Worm (Caenorhabditis elegans) whole organism, L1 larva: ENCODE measurements around the gene rga-1.

Source experiments
- aly-2 ChIP-seq: fragments of 150-350 bp; optimal IDR thresholded peaks from 2 replicates; lab custom pipeline; 2014; ENCODE audit warnings: missing biosample characterization, missing genetic modification characterization
- ceh-82 ChIP-seq, 3 experiments: fragments of 150-350 bp in 1 of 3; sonication (generic microtip) in 2 of 3; optimal IDR thresholded peaks; 2 replicates each; lab custom pipeline; 2014 to 2017; ENCODE audit warnings: missing biosample characterization in 3 of 3, missing genetic modification characterization in 3 of 3
- dpl-1 ChIP-seq, 3 experiments: fragments of 150-350 bp in 2 of 3; sonication (generic microtip) in 1 of 3; optimal IDR thresholded peaks; 2 replicates each; lab custom pipeline; 2014 to 2017; ENCODE audit warnings: missing biosample characterization in 3 of 3, missing genetic modification characterization in 3 of 3, missing genetic modification reagents in 3 of 3
- dsc-1 ChIP-seq: sonication (generic microtip); optimal IDR thresholded peaks from 2 replicates; lab custom pipeline; 2016; ENCODE audit warnings: mild to moderate bottlenecking, missing genetic modification characterization, missing compliant biosample characterization
- efl-1 ChIP-seq, 4 experiments: fragments of 150-350 bp; optimal IDR thresholded peaks in 3 of 4; peaks in 1 of 4; 1 replicate in 1 of 4; 2 replicates in 3 of 4; lab custom pipeline; 2014; ENCODE audit warnings: missing biosample characterization in 2 of 4, missing genetic modification characterization in 2 of 4, missing genetic modification reagents in 2 of 4
- elt-3 ChIP-seq, 6 experiments: fragments of 150-350 bp in 1 of 6; sonication (generic microtip); optimal IDR thresholded peaks; 2 replicates each; lab custom pipeline; 2017 to 2018; ENCODE audit warnings: missing biosample characterization in 6 of 6, missing genetic modification characterization in 6 of 6, inconsistent platforms in 1 of 6
- ets-5 ChIP-seq: fragments of 200-800 bp; sonication (Bioruptor generic); IDR thresholded peaks from 2 replicates; pipeline ENCODE4 v1.3.6; 2022; ENCODE audit warnings: missing genetic modification characterization, missing compliant biosample characterization
- hlh-17 ChIP-seq: fragments of 200-800 bp; sonication (Bioruptor generic); optimal IDR thresholded peaks from 2 replicates; lab custom pipeline; 2018; ENCODE audit warnings: missing genetic modification characterization, mild to moderate bottlenecking, missing compliant biosample characterization, moderate library complexity, borderline replicate concordance
- irx-1 ChIP-seq: sonication (generic microtip); optimal IDR thresholded peaks from 2 replicates; lab custom pipeline; 2016; ENCODE audit warnings: missing genetic modification characterization, missing compliant biosample characterization
- jun-1 ChIP-seq: fragments of 150-350 bp; optimal IDR thresholded peaks from 2 replicates; lab custom pipeline; 2014; ENCODE audit warnings: missing biosample characterization, missing genetic modification reagents, missing genetic modification characterization
- lin-14 ChIP-seq: fragments of 200-800 bp; sonication (Bioruptor generic); optimal IDR thresholded peaks from 2 replicates; lab custom pipeline; 2018; ENCODE audit warnings: mild to moderate bottlenecking, missing genetic modification characterization, moderate library complexity, missing compliant biosample characterization
- lin-39 ChIP-seq: fragments of 150-350 bp; optimal IDR thresholded peaks from 2 replicates; lab custom pipeline; 2014; ENCODE audit warnings: missing biosample characterization, missing genetic modification reagents, missing genetic modification characterization
- lir-3 ChIP-seq: sonication (generic microtip); optimal IDR thresholded peaks from 2 replicates; lab custom pipeline; 2016; ENCODE audit warnings: mild to moderate bottlenecking, missing genetic modification characterization, moderate library complexity, missing compliant biosample characterization; ENCODE audit not compliant: poor library complexity
- lsy-2 ChIP-seq, 2 experiments: fragments of 150-350 bp; optimal IDR thresholded peaks; 2 replicates each; lab custom pipeline; 2014; ENCODE audit warnings: missing biosample characterization in 2 of 2, missing genetic modification characterization in 2 of 2
- mdl-1 ChIP-seq, 2 experiments: fragments of 150-350 bp; optimal IDR thresholded peaks; 2 replicates each; lab custom pipeline; 2014 to 2017; ENCODE audit warnings: missing biosample characterization in 2 of 2, missing genetic modification characterization in 2 of 2, inconsistent platforms in 1 of 2
- mep-1 ChIP-seq: fragments of 150-350 bp; optimal IDR thresholded peaks from 2 replicates; lab custom pipeline; 2014; ENCODE audit warnings: missing biosample characterization, missing genetic modification characterization
- nhr-12 ChIP-seq: sonication (generic microtip); optimal IDR thresholded peaks from 2 replicates; lab custom pipeline; 2017; ENCODE audit warnings: missing biosample characterization, missing genetic modification characterization
- nhr-19 ChIP-seq: fragments of 200-800 bp; sonication (Bioruptor generic); conservative IDR thresholded peaks from 2 replicates; pipeline ENCODE4 v1.3.6; 2022; ENCODE audit warnings: missing genetic modification characterization, missing compliant biosample characterization
- nhr-237 ChIP-seq: fragments of 150-350 bp; optimal IDR thresholded peaks from 2 replicates; lab custom pipeline; 2014; ENCODE audit warnings: missing biosample characterization, missing genetic modification characterization
- nhr-71 ChIP-seq: sonication (generic microtip); optimal IDR thresholded peaks from 2 replicates; lab custom pipeline; 2016; ENCODE audit warnings: mild to moderate bottlenecking, missing genetic modification characterization, moderate library complexity, missing compliant biosample characterization
- nhr-84 ChIP-seq: sonication (generic microtip); optimal IDR thresholded peaks from 2 replicates; lab custom pipeline; 2017; ENCODE audit warnings: missing biosample characterization, missing genetic modification characterization
- pag-3 ChIP-seq: sonication (generic microtip); optimal IDR thresholded peaks from 2 replicates; lab custom pipeline; 2017; ENCODE audit warnings: missing genetic modification characterization, mild to moderate bottlenecking, missing compliant biosample characterization, antibody characterized with exemption, borderline replicate concordance; ENCODE audit not compliant: insufficient read depth
- rnt-1 ChIP-seq: sonication (generic microtip); optimal IDR thresholded peaks from 2 replicates; lab custom pipeline; 2016; ENCODE audit warnings: mild to moderate bottlenecking, missing genetic modification characterization, moderate library complexity, missing compliant biosample characterization
- snu-23 ChIP-seq: sonication (generic microtip); optimal IDR thresholded peaks from 2 replicates; lab custom pipeline; 2016; ENCODE audit warnings: missing genetic modification characterization, missing compliant biosample characterization
- sptf-1 ChIP-seq: fragments of 150-350 bp; optimal IDR thresholded peaks from 2 replicates; lab custom pipeline; 2014; ENCODE audit warnings: missing biosample characterization, missing genetic modification characterization
- sup-37 ChIP-seq: fragments of 200-800 bp; sonication (Bioruptor generic); optimal IDR thresholded peaks from 2 replicates; lab custom pipeline; 2018; ENCODE audit warnings: mild to moderate bottlenecking, missing genetic modification characterization, missing compliant biosample characterization
- swsn-7 ChIP-seq: sonication (generic microtip); optimal IDR thresholded peaks from 2 replicates; lab custom pipeline; 2016; ENCODE audit warnings: missing genetic modification characterization, missing compliant biosample characterization
- tlp-1 ChIP-seq: fragments of 150-350 bp; optimal IDR thresholded peaks from 2 replicates; lab custom pipeline; 2014; ENCODE audit warnings: missing biosample characterization, missing genetic modification characterization
- unc-130 ChIP-seq: fragments of 150-350 bp; optimal IDR thresholded peaks from 2 replicates; lab custom pipeline; 2017; ENCODE audit warnings: missing biosample characterization, missing genetic modification characterization, inconsistent platforms
- unc-98 ChIP-seq: fragments of 200-800 bp; sonication (Bioruptor generic); IDR thresholded peaks from 2 replicates; pipeline ENCODE4 v1.3.6; 2022; ENCODE audit warnings: missing genetic modification characterization, missing compliant biosample characterization
- vab-15 ChIP-seq: sonication (generic microtip); optimal IDR thresholded peaks from 2 replicates; lab custom pipeline; 2017; ENCODE audit warnings: missing genotype, mild to moderate bottlenecking, missing genetic modification characterization, missing compliant biosample characterization
- zip-4 ChIP-seq: fragments of 200-800 bp; sonication (Bioruptor generic); optimal IDR thresholded peaks from 2 replicates; lab custom pipeline; 2018; ENCODE audit warnings: mild to moderate bottlenecking, missing genetic modification characterization, moderate library complexity, missing compliant biosample characterization
- ztf-11 ChIP-seq, 2 experiments: sonication (generic microtip); optimal IDR thresholded peaks; 2 replicates each; lab custom pipeline; 2016 to 2017; ENCODE audit warnings: missing genetic modification characterization in 2 of 2, missing biosample characterization in 1 of 2, missing compliant biosample characterization in 1 of 2
- ztf-4 ChIP-seq: fragments of 150-350 bp; optimal IDR thresholded peaks from 2 replicates; lab custom pipeline; 2014; ENCODE audit warnings: missing biosample characterization, missing genetic modification characterization

Gene rga-1

ce11 chrII:11495307-11495706 is 30.6 kb downstream of the rga-1 start, which contains the start of the genes ooc-3 and B0334.4 (continued):
- peak; percentile 45 for TF ChIP-seq snu-23 (GFP tag; lab: Kevin White, UChicago)
- TF ChIP-seq, all 84 proteins: peak for 16

- TF ChIP-seq jun-1 (no peak), efl-1 (optimal IDR thresholded peaks at IDR 0.05; lab: Kevin White, UChicago) (no peak), efl-1 (GFP tag; optimal IDR thresholded peaks at IDR 0.05 in 1 of 2; lab: Kevin White, UChicago) (peak in 1 of 2 experiments; percentile 93)
- TF ChIP-seq, all 84 proteins: peak for 1
Measured at ce11 chrII:11495806-11496205, 31.1 kb downstream of the rga-1 start.

ce11 chrII:11496767-11497166 is 32.1 kb downstream of the rga-1 start, which contains the start of gene emc-5:
emc-5 (plus strand) TSS chrII:11496780.
- TF ChIP-seq rnt-1 (tag; lab: Kevin White, UChicago) (peak; percentile 75), lin-39 (peak; percentile 73), nhr-19 (GFP tag; lab: Robert Waterston, UW) (peak; percentile 31), lin-14 (GFP tag; lab: Kevin White, UChicago) (peak; percentile 45), lir-3 (tag; lab: Kevin White, UChicago) (peak; percentile 14), lsy-2 (tag; optimal IDR thresholded peaks at IDR 0.05; lab: Kevin White, UChicago) (peak in 1 of 2 experiments; percentile 42), sptf-1 (no peak), zip-4 (GFP tag; lab: Kevin White, UChicago) (no peak), nhr-71 (tag; lab: Kevin White, UChicago) (peak; percentile 47), jun-1 (no peak), unc-98 (no peak), hlh-17 (GFP tag; lab: Kevin White, UChicago) (no peak), ztf-11 (tag; optimal IDR thresholded peaks at IDR 0.05; lab: Kevin White, UChicago) (no peak), aly-2 (tag; lab: Kevin White, UChicago) (no peak), efl-1 (optimal IDR thresholded peaks at IDR 0.05; lab: Kevin White, UChicago) (peak; percentile 3 to 15), efl-1 (GFP tag; optimal IDR thresholded peaks at IDR 0.05 in 1 of 2; lab: Kevin White, UChicago) (no peak)

ce11 chrII:11497365-11497764 is 32.7 kb downstream of the rga-1 start, which contains the start of gene B0334.5:
B0334.5 (plus strand) TSS chrII:11497665.
- TF ChIP-seq nhr-84 (tag; lab: Kevin White, UChicago) (no peak), efl-1 (optimal IDR thresholded peaks at IDR 0.05; lab: Kevin White, UChicago) (no peak), efl-1 (GFP tag; optimal IDR thresholded peaks at IDR 0.05 in 1 of 2; lab: Kevin White, UChicago) (no peak), ceh-82 (tag; optimal IDR thresholded peaks at IDR 0.05; lab: Kevin White, UChicago) (no peak), mdl-1 (tag; optimal IDR thresholded peaks at IDR 0.05; lab: Kevin White, UChicago) (no peak), unc-98 (no peak), nhr-12 (no peak), irx-1 (tag; lab: Kevin White, UChicago) (no peak), vab-15 (tag; lab: Kevin White, UChicago) (no peak), ztf-4 (tag; lab: Kevin White, UChicago) (no peak), pag-3 (tag; lab: Kevin White, UChicago) (no peak), tlp-1 (tag; lab: Kevin White, UChicago) (no peak), mep-1 (tag; lab: Kevin White, UChicago) (no peak), dpl-1 (GFP tag; optimal IDR thresholded peaks at IDR 0.05; lab: Kevin White, UChicago) (no peak)

ce11 chrII:11500198-11500597 is 35.5 kb downstream of the rga-1 start, which contains the start of gene B0334.20:
B0334.20 (minus strand) TSS chrII:11500459.
- TF ChIP-seq sup-37 = no peak
- TF ChIP-seq ets-5 = no peak
- no peak for TF ChIP-seq dsc-1 (tag; lab: Kevin White, UChicago)
- no peak for TF ChIP-seq unc-130 (tag; lab: Kevin White, UChicago)
- no peak for TF ChIP-seq nhr-237 (tag; lab: Kevin White, UChicago)
- TF ChIP-seq ceh-82 (tag; optimal IDR thresholded peaks at IDR 0.05; lab: Kevin White, UChicago) = no peak
- TF ChIP-seq ztf-4 (tag; lab: Kevin White, UChicago) = no peak
- TF ChIP-seq elt-3 (tag; optimal IDR thresholded peaks at IDR 0.05; lab: Kevin White, UChicago) = no peak
- no peak for TF ChIP-seq swsn-7 (tag; lab: Kevin White, UChicago)
